Worm (Caenorhabditis elegans) whole organism, L1 larva: ENCODE data around the gene nhr-80.

Experiments
- C04F5.9 ChIP-seq: sonication (generic microtip); optimal IDR thresholded peaks from 2 replicates; lab custom pipeline; 2016; ENCODE audit warnings: missing genetic modification characterization, missing compliant biosample characterization
- F16B12.6 ChIP-seq: fragments of 150-350 bp; optimal IDR thresholded peaks from 2 replicates; lab custom pipeline; 2014; ENCODE audit warnings: missing biosample characterization, missing genetic modification characterization
- Y116A8C.19 ChIP-seq: sonication (generic microtip); optimal IDR thresholded peaks from 2 replicates; lab custom pipeline; 2016; ENCODE audit warnings: missing compliant biosample characterization, missing genetic modification characterization, borderline replicate concordance
- aha-1 ChIP-seq: fragments of 150-350 bp; optimal IDR thresholded peaks from 2 replicates; lab custom pipeline; 2014; ENCODE audit warnings: missing biosample characterization, missing genetic modification characterization
- aly-2 ChIP-seq: fragments of 150-350 bp; optimal IDR thresholded peaks from 2 replicates; lab custom pipeline; 2014; ENCODE audit warnings: missing biosample characterization, missing genetic modification characterization
- blmp-1 ChIP-seq: fragments of 150-350 bp; optimal IDR thresholded peaks from 2 replicates; lab custom pipeline; 2014; ENCODE audit warnings: missing biosample characterization, missing genetic modification characterization
- ceh-63 ChIP-seq: fragments of 200-800 bp; sonication (Bioruptor generic); optimal IDR thresholded peaks from 2 replicates; lab custom pipeline; 2018; ENCODE audit warnings: mild to moderate bottlenecking, missing genetic modification characterization, missing compliant biosample characterization
- ceh-82 ChIP-seq, 3 experiments: fragments of 150-350 bp in 1 of 3; sonication (generic microtip) in 2 of 3; optimal IDR thresholded peaks; 2 replicates each; lab custom pipeline; 2014 to 2017; ENCODE audit warnings: missing biosample characterization in 3 of 3, missing genetic modification characterization in 3 of 3
- ceh-88 ChIP-seq: fragments of 200-800 bp; sonication (Bioruptor generic); IDR thresholded peaks from 2 replicates; pipeline ENCODE4 v1.3.6; 2022; ENCODE audit warnings: missing genetic modification characterization, missing compliant biosample characterization
- ces-1 ChIP-seq: fragments of 150-350 bp; optimal IDR thresholded peaks from 2 replicates; lab custom pipeline; 2014; ENCODE audit warnings: missing biosample characterization, missing genetic modification reagents, missing genetic modification characterization
- dpl-1 ChIP-seq, 3 experiments: fragments of 150-350 bp in 2 of 3; sonication (generic microtip) in 1 of 3; optimal IDR thresholded peaks; 2 replicates each; lab custom pipeline; 2014 to 2017; ENCODE audit warnings: missing biosample characterization in 3 of 3, missing genetic modification characterization in 3 of 3, missing genetic modification reagents in 3 of 3
- dsc-1 ChIP-seq: sonication (generic microtip); optimal IDR thresholded peaks from 2 replicates; lab custom pipeline; 2016; ENCODE audit warnings: mild to moderate bottlenecking, missing genetic modification characterization, missing compliant biosample characterization
- efl-3 ChIP-seq: fragments of 200-800 bp; sonication (Bioruptor generic); optimal IDR thresholded peaks from 2 replicates; lab custom pipeline; 2018; ENCODE audit warnings: mild to moderate bottlenecking, missing genetic modification characterization, missing compliant biosample characterization
- egl-13 ChIP-seq: sonication (generic microtip); optimal IDR thresholded peaks from 2 replicates; lab custom pipeline; 2016; ENCODE audit warnings: missing genotype, missing genetic modification reagents, missing genetic modification characterization, missing compliant biosample characterization
- ets-5 ChIP-seq: fragments of 200-800 bp; sonication (Bioruptor generic); IDR thresholded peaks from 2 replicates; pipeline ENCODE4 v1.3.6; 2022; ENCODE audit warnings: missing genetic modification characterization, missing compliant biosample characterization
- fkh-8 ChIP-seq: sonication (generic microtip); optimal IDR thresholded peaks from 2 replicates; lab custom pipeline; 2016; ENCODE audit warnings: mild to moderate bottlenecking, missing genetic modification characterization, missing compliant biosample characterization
- hpl-2 ChIP-seq: fragments of 150-350 bp; optimal IDR thresholded peaks from 2 replicates; lab custom pipeline; 2014; ENCODE audit warnings: missing biosample characterization, missing genetic modification reagents, missing genetic modification characterization
- isw-1 ChIP-seq: fragments of 200-800 bp; sonication (Bioruptor generic); IDR thresholded peaks from 2 replicates; pipeline ENCODE4 v1.3.6; 2022; ENCODE audit warnings: missing genetic modification characterization, missing compliant biosample characterization
- jun-1 ChIP-seq: fragments of 150-350 bp; optimal IDR thresholded peaks from 2 replicates; lab custom pipeline; 2014; ENCODE audit warnings: missing biosample characterization, missing genetic modification reagents, missing genetic modification characterization
- lin-14 ChIP-seq: fragments of 200-800 bp; sonication (Bioruptor generic); optimal IDR thresholded peaks from 2 replicates; lab custom pipeline; 2018; ENCODE audit warnings: mild to moderate bottlenecking, missing genetic modification characterization, moderate library complexity, missing compliant biosample characterization
- lin-15B ChIP-seq: fragments of 150-350 bp; sonication (generic microtip); optimal IDR thresholded peaks from 3 replicates; lab custom pipeline; 2014; ENCODE audit warnings: missing biosample characterization, missing genetic modification characterization
- lin-35 ChIP-seq, 2 experiments: fragments of 150-350 bp; optimal IDR thresholded peaks; 2 replicates each; lab custom pipeline; 2014; ENCODE audit warnings: missing biosample characterization in 2 of 2, missing genetic modification characterization in 2 of 2, missing genetic modification reagents in 2 of 2
- lin-39 ChIP-seq: fragments of 150-350 bp; optimal IDR thresholded peaks from 2 replicates; lab custom pipeline; 2014; ENCODE audit warnings: missing biosample characterization, missing genetic modification reagents, missing genetic modification characterization
- lir-3 ChIP-seq: sonication (generic microtip); optimal IDR thresholded peaks from 2 replicates; lab custom pipeline; 2016; ENCODE audit warnings: mild to moderate bottlenecking, missing genetic modification characterization, moderate library complexity, missing compliant biosample characterization; ENCODE audit not compliant: poor library complexity
- mdl-1 ChIP-seq, 2 experiments: fragments of 150-350 bp; optimal IDR thresholded peaks; 2 replicates each; lab custom pipeline; 2014 to 2017; ENCODE audit warnings: missing biosample characterization in 2 of 2, missing genetic modification characterization in 2 of 2, inconsistent platforms in 1 of 2
- mef-2 ChIP-seq: fragments of 150-350 bp; optimal IDR thresholded peaks from 2 replicates; lab custom pipeline; 2014; ENCODE audit warnings: missing biosample characterization, missing genetic modification characterization
- mep-1 ChIP-seq: fragments of 150-350 bp; optimal IDR thresholded peaks from 2 replicates; lab custom pipeline; 2014; ENCODE audit warnings: missing biosample characterization, missing genetic modification characterization
- nhr-11 ChIP-seq: fragments of 150-350 bp; optimal IDR thresholded peaks from 2 replicates; lab custom pipeline; 2014; ENCODE audit warnings: missing biosample characterization, missing genetic modification characterization
- nhr-12 ChIP-seq: sonication (generic microtip); optimal IDR thresholded peaks from 2 replicates; lab custom pipeline; 2017; ENCODE audit warnings: missing biosample characterization, missing genetic modification characterization
- nhr-19 ChIP-seq: fragments of 200-800 bp; sonication (Bioruptor generic); conservative IDR thresholded peaks from 2 replicates; pipeline ENCODE4 v1.3.6; 2022; ENCODE audit warnings: missing genetic modification characterization, missing compliant biosample characterization
- nhr-237 ChIP-seq: fragments of 150-350 bp; optimal IDR thresholded peaks from 2 replicates; lab custom pipeline; 2014; ENCODE audit warnings: missing biosample characterization, missing genetic modification characterization
- nhr-47 ChIP-seq: sonication (generic microtip); optimal IDR thresholded peaks from 2 replicates; lab custom pipeline; 2016; ENCODE audit warnings: mild to moderate bottlenecking, missing genetic modification characterization, moderate library complexity, missing compliant biosample characterization
- nhr-71 ChIP-seq: sonication (generic microtip); optimal IDR thresholded peaks from 2 replicates; lab custom pipeline; 2016; ENCODE audit warnings: mild to moderate bottlenecking, missing genetic modification characterization, moderate library complexity, missing compliant biosample characterization
- nhr-76 ChIP-seq: sonication (generic microtip); optimal IDR thresholded peaks from 2 replicates; lab custom pipeline; 2017; ENCODE audit warnings: missing biosample characterization, missing genetic modification characterization
- pag-3 ChIP-seq: sonication (generic microtip); optimal IDR thresholded peaks from 2 replicates; lab custom pipeline; 2017; ENCODE audit warnings: missing genetic modification characterization, mild to moderate bottlenecking, missing compliant biosample characterization, antibody characterized with exemption, borderline replicate concordance; ENCODE audit not compliant: insufficient read depth
- rnt-1 ChIP-seq: sonication (generic microtip); optimal IDR thresholded peaks from 2 replicates; lab custom pipeline; 2016; ENCODE audit warnings: mild to moderate bottlenecking, missing genetic modification characterization, moderate library complexity, missing compliant biosample characterization
- skn-1 ChIP-seq: fragments of 150-350 bp; optimal IDR thresholded peaks from 2 replicates; lab custom pipeline; 2014; ENCODE audit warnings: missing biosample characterization, missing genetic modification characterization
- snpc-4 ChIP-seq: fragments of 150-350 bp; optimal IDR thresholded peaks from 2 replicates; lab custom pipeline; 2014; ENCODE audit warnings: missing biosample characterization, missing genetic modification characterization
- sox-4 ChIP-seq: sonication (generic microtip); optimal IDR thresholded peaks from 2 replicates; lab custom pipeline; 2016; ENCODE audit warnings: missing genetic modification characterization, missing compliant biosample characterization
- sptf-1 ChIP-seq: fragments of 150-350 bp; optimal IDR thresholded peaks from 2 replicates; lab custom pipeline; 2014; ENCODE audit warnings: missing biosample characterization, missing genetic modification characterization
- swsn-7 ChIP-seq: sonication (generic microtip); optimal IDR thresholded peaks from 2 replicates; lab custom pipeline; 2016; ENCODE audit warnings: missing genetic modification characterization, missing compliant biosample characterization
- tlp-1 ChIP-seq: fragments of 150-350 bp; optimal IDR thresholded peaks from 2 replicates; lab custom pipeline; 2014; ENCODE audit warnings: missing biosample characterization, missing genetic modification characterization
- unc-86 ChIP-seq: sonication (generic microtip); optimal IDR thresholded peaks from 2 replicates; lab custom pipeline; 2016; ENCODE audit warnings: missing genetic modification characterization, missing compliant biosample characterization
- vab-15 ChIP-seq: sonication (generic microtip); optimal IDR thresholded peaks from 2 replicates; lab custom pipeline; 2017; ENCODE audit warnings: missing genotype, mild to moderate bottlenecking, missing genetic modification characterization, missing compliant biosample characterization
- zag-1 ChIP-seq: fragments of 150-350 bp; optimal IDR thresholded peaks from 2 replicates; lab custom pipeline; 2014; ENCODE audit warnings: missing biosample characterization, missing genetic modification characterization
- ztf-4 ChIP-seq: fragments of 150-350 bp; optimal IDR thresholded peaks from 2 replicates; lab custom pipeline; 2014; ENCODE audit warnings: missing biosample characterization, missing genetic modification characterization

nhr-80 gene

ce11 chrIII:30399-30798, 15.7 kb upstream of the nhr-80 start (continued):
- TF ChIP-seq mep-1 (tag; lab: Kevin White, UChicago): peak; percentile 40
- TF ChIP-seq C04F5.9 (tag; lab: Kevin White, UChicago): no peak
- no peak for TF ChIP-seq hpl-2 (GFP tag; lab: Kevin White, UChicago)
- no peak for TF ChIP-seq blmp-1 (tag; lab: Kevin White, UChicago)
- peak; percentile 65 for TF ChIP-seq nhr-47 (tag; lab: Kevin White, UChicago)
- no peak for TF ChIP-seq efl-3 (GFP tag; lab: Kevin White, UChicago)
- no peak for TF ChIP-seq nhr-19 (GFP tag; lab: Robert Waterston, UW)
- TF ChIP-seq dpl-1 (GFP tag; optimal IDR thresholded peaks at IDR 0.05; lab: Kevin White, UChicago): no peak
- TF ChIP-seq aly-2 (tag; lab: Kevin White, UChicago): no peak
- TF ChIP-seq ceh-82 (tag; optimal IDR thresholded peaks at IDR 0.05; lab: Kevin White, UChicago): no peak
- no peak for TF ChIP-seq ces-1 (GFP tag; lab: Kevin White, UChicago)
- no peak for TF ChIP-seq F16B12.6 (tag; lab: Kevin White, UChicago)
- no peak for TF ChIP-seq snpc-4 (tag; lab: Kevin White, UChicago)
- no peak for TF ChIP-seq nhr-11 (tag; lab: Kevin White, UChicago)
- no peak for TF ChIP-seq ztf-4 (tag; lab: Kevin White, UChicago)
- TF ChIP-seq nhr-237 (tag; lab: Kevin White, UChicago): no peak
- peak; percentile 26 for TF ChIP-seq sox-4
- no peak for TF ChIP-seq nhr-76 (tag; lab: Kevin White, UChicago)
- TF ChIP-seq vab-15 (tag; lab: Kevin White, UChicago): no peak
- no peak for TF ChIP-seq aha-1 (tag; lab: Kevin White, UChicago)
- TF ChIP-seq mdl-1 (tag; optimal IDR thresholded peaks at IDR 0.05; lab: Kevin White, UChicago): no peak
- no peak for TF ChIP-seq tlp-1 (tag; lab: Kevin White, UChicago)
- TF ChIP-seq skn-1: no peak
- TF ChIP-seq rnt-1 (tag; lab: Kevin White, UChicago): no peak
- TF ChIP-seq lin-39 (tag; lab: Kevin White, UChicago): no peak
- no peak for TF ChIP-seq lin-35 (GFP tag; optimal IDR thresholded peaks at IDR 0.05; lab: Kevin White, UChicago)
- TF ChIP-seq nhr-71 (tag; lab: Kevin White, UChicago): peak; percentile 72
- no peak for TF ChIP-seq sptf-1
- TF ChIP-seq ceh-88 (GFP tag; lab: Robert Waterston, UW): no peak
- TF ChIP-seq ets-5: no peak
- TF ChIP-seq pag-3 (tag; lab: Kevin White, UChicago): no peak

ce11 chrIII:29626-30025, 15.0 kb upstream of the nhr-80 start:
- no peak for TF ChIP-seq ceh-63
- TF ChIP-seq zag-1 (tag; lab: Kevin White, UChicago): no peak
- TF ChIP-seq isw-1: no peak
- peak; percentile 68 for TF ChIP-seq unc-86 (tag; lab: Kevin White, UChicago)
- no peak for TF ChIP-seq skn-1
- TF ChIP-seq mdl-1 (tag; optimal IDR thresholded peaks at IDR 0.05; lab: Kevin White, UChicago): no peak
- TF ChIP-seq nhr-76 (tag; lab: Kevin White, UChicago): no peak
- TF ChIP-seq fkh-8 (tag; lab: Kevin White, UChicago): peak; percentile 65
- TF ChIP-seq dpl-1 (GFP tag; optimal IDR thresholded peaks at IDR 0.05; lab: Kevin White, UChicago): no peak
- peak; percentile 65 for TF ChIP-seq nhr-71 (tag; lab: Kevin White, UChicago)
- TF ChIP-seq swsn-7: peak; percentile 10
- peak; percentile 52 for TF ChIP-seq nhr-47 (tag; lab: Kevin White, UChicago)
- no peak for TF ChIP-seq ces-1 (GFP tag; lab: Kevin White, UChicago)
- TF ChIP-seq lin-14: peak; percentile 55
- TF ChIP-seq mef-2 (tag; lab: Kevin White, UChicago): no peak
- peak; percentile 24 for TF ChIP-seq dsc-1 (tag; lab: Kevin White, UChicago)
- no peak for TF ChIP-seq hpl-2 (GFP tag; lab: Kevin White, UChicago)
- TF ChIP-seq jun-1 (tag; lab: Kevin White, UChicago): no peak
- peak; percentile 13 for TF ChIP-seq egl-13 (tag; lab: Kevin White, UChicago)
- TF ChIP-seq sox-4: peak; percentile 23
- TF ChIP-seq mep-1 (tag; lab: Kevin White, UChicago): peak; percentile 18
- no peak for TF ChIP-seq nhr-12 (tag; lab: Kevin White, UChicago)
- no peak for TF ChIP-seq lin-15B (tag; lab: Kevin White, UChicago)
- no peak for TF ChIP-seq lir-3 (tag; lab: Kevin White, UChicago)
- TF ChIP-seq Y116A8C.19 (tag; lab: Kevin White, UChicago): no peak
- no peak for TF ChIP-seq rnt-1 (tag; lab: Kevin White, UChicago)
